Worm (Caenorhabditis elegans) whole organism, midembryonic: ENCODE data around the gene stdh-2.

Experiments used
- T22C8.4 ChIP-seq: fragments of 200-800 bp; sonication (Bioruptor generic); IDR thresholded peaks from 2 replicates; pipeline ENCODE4 v1.3.6; 2022; ENCODE audit warnings: missing genetic modification characterization, missing compliant biosample characterization
- cog-1 ChIP-seq: sonication (generic microtip); optimal IDR thresholded peaks from 2 replicates; lab custom pipeline; 2016; ENCODE audit warnings: missing genetic modification characterization, missing compliant biosample characterization
- flt-1 ChIP-seq: fragments of 200-800 bp; sonication (Bioruptor generic); IDR thresholded peaks from 2 replicates; pipeline ENCODE4 v1.3.6; 2022; ENCODE audit warnings: missing genetic modification characterization, missing compliant biosample characterization
- ztf-23 ChIP-seq: fragments of 200-800 bp; sonication (Bioruptor generic); IDR thresholded peaks from 2 replicates; pipeline ENCODE4 v1.3.6; 2022; ENCODE audit warnings: missing genetic modification reagents, missing genetic modification characterization, missing compliant biosample characterization

ce11 chrV:16175757-16176156 is 48.4 kb upstream of the stdh-2 start, which contains the start of gene cyp-33D1:
- TF ChIP-seq cog-1 (tag; lab: Kevin White, UChicago) (no peak), T22C8.4 (GFP tag; lab: Robert Waterston, UW) (no peak), flt-1 (GFP tag; lab: Robert Waterston, UW) (no peak), ztf-23 (GFP tag; lab: Robert Waterston, UW) (no peak)
